Worm (Caenorhabditis elegans) whole organism, L3 larva: ENCODE measurements around the gene nspc-7.

Experiments
- R02D3.7 ChIP-seq: fragments of 150-350 bp; optimal IDR thresholded peaks from 2 replicates; lab custom pipeline; 2014; ENCODE audit warnings: missing biosample characterization, missing genetic modification characterization
- aly-2 ChIP-seq: fragments of 150-350 bp; optimal IDR thresholded peaks from 2 replicates; lab custom pipeline; 2014; ENCODE audit warnings: missing biosample characterization, missing genetic modification characterization
- ama-1 ChIP-seq: fragments of 150-350 bp; optimal IDR thresholded peaks from 2 replicates; lab custom pipeline; 2018
- ceh-82 ChIP-seq: fragments of 150-350 bp; optimal IDR thresholded peaks from 2 replicates; lab custom pipeline; 2014; ENCODE audit warnings: missing biosample characterization, missing genetic modification characterization
- egl-27 ChIP-seq: sonication (generic microtip); optimal IDR thresholded peaks from 4 replicates; lab custom pipeline; 2017; ENCODE audit warnings: missing biosample characterization, missing genetic modification reagents, missing genetic modification characterization
- eor-1 ChIP-seq, 2 experiments: fragments of 150-350 bp; optimal IDR thresholded peaks; 2 replicates each; lab custom pipeline; 2014 to 2018; ENCODE audit warnings: missing biosample characterization in 2 of 2, missing genetic modification characterization in 2 of 2
- lin-15B ChIP-seq: fragments of 150-350 bp; optimal IDR thresholded peaks from 2 replicates; lab custom pipeline; 2014; ENCODE audit warnings: missing biosample characterization, missing genetic modification characterization
- nhr-28 ChIP-seq: fragments of 150-350 bp; optimal IDR thresholded peaks from 2 replicates; lab custom pipeline; 2014; ENCODE audit warnings: missing biosample characterization, missing genetic modification characterization
- pha-4 ChIP-seq: fragments of 150-350 bp; optimal IDR thresholded peaks from 2 replicates; lab custom pipeline; 2014; ENCODE audit warnings: missing biosample characterization, missing genetic modification reagents, missing genetic modification characterization
- pqm-1 ChIP-seq: fragments of 150-350 bp; optimal IDR thresholded peaks from 2 replicates; lab custom pipeline; 2017; ENCODE audit warnings: missing biosample characterization, missing genetic modification characterization, inconsistent platforms
- unc-39 ChIP-seq: sonication (generic microtip); optimal IDR thresholded peaks from 4 replicates; lab custom pipeline; 2017; ENCODE audit warnings: missing biosample characterization, missing genetic modification characterization
- ztf-4 ChIP-seq: fragments of 150-350 bp; optimal IDR thresholded peaks from 2 replicates; lab custom pipeline; 2014; ENCODE audit warnings: missing biosample characterization, missing genetic modification characterization

DNA sequence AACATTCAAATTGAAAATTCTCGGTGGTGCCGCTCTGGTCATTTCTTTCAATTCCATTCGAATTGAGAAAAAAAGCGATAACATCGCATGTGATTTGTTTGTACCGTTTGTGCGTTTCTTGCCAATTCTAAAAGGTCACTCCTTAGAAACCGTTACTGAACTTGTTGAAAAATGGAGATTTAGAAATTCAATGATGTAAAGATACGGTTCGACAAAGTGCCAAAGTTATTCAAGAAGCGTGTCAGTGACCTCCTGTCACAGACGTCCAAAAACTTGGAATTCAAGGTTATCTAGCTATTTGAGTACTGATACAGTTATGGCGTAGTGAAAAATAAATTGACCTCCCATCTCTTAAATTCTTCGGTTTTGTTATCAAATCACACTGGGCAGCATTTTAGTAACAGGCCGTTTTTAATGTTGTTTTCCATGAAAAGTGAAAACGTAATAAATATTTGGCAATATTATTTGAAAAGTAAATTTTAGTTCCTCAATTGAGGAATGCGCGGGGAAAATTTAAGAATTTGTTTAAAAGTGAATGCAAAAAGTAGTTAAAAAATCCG lies 43.2 kb downstream of the nspc-7 start:
- no peak for TF ChIP-seq aly-2 (tag; lab: Kevin White, UChicago)
- TF ChIP-seq pha-4 (tag; lab: Kevin White, UChicago): no peak
- no peak for TF ChIP-seq ceh-82 (tag; lab: Kevin White, UChicago)
- TF ChIP-seq ama-1 (lab: Kevin White, UChicago): no peak
- no peak for TF ChIP-seq lin-15B
- no peak for TF ChIP-seq egl-27 (tag; lab: Kevin White, UChicago)
- no peak for TF ChIP-seq R02D3.7 (tag; lab: Kevin White, UChicago)
- TF ChIP-seq eor-1 (tag; optimal IDR thresholded peaks at IDR 0.05; lab: Kevin White, UChicago): no peak
- no peak for TF ChIP-seq unc-39 (tag; lab: Kevin White, UChicago)
- TF ChIP-seq nhr-28 (tag; lab: Kevin White, UChicago): no peak
- TF ChIP-seq ztf-4 (tag; lab: Kevin White, UChicago): no peak
- no peak for TF ChIP-seq pqm-1 (tag; lab: Kevin White, UChicago)
